Worm (Caenorhabditis elegans) whole organism, early embryonic: ENCODE results near the gene W05H7.1.

ENCODE experiments used
- B0310.2 ChIP-seq: sonication (generic microtip); optimal IDR thresholded peaks from 2 replicates; lab custom pipeline; 2016; ENCODE audit warnings: mild to moderate bottlenecking, missing genetic modification characterization, missing compliant biosample characterization
- F13C5.2 ChIP-seq: sonication (generic microtip); optimal IDR thresholded peaks from 2 replicates; lab custom pipeline; 2017; ENCODE audit warnings: mild to moderate bottlenecking, missing genetic modification characterization, inconsistent platforms, missing compliant biosample characterization
- aly-1 ChIP-seq: sonication (generic microtip); optimal IDR thresholded peaks from 2 replicates; lab custom pipeline; 2016; ENCODE audit warnings: missing genetic modification characterization, missing compliant biosample characterization
- ama-1 ChIP-seq: fragments of 150-350 bp; optimal IDR thresholded peaks from 2 replicates; lab custom pipeline; 2014
- ceh-13 ChIP-seq: fragments of 200-800 bp; sonication (Bioruptor generic); optimal IDR thresholded peaks from 2 replicates; lab custom pipeline; 2018; ENCODE audit warnings: mild to moderate bottlenecking, missing genetic modification characterization, missing compliant biosample characterization
- ceh-36 ChIP-seq: sonication (generic microtip); optimal IDR thresholded peaks from 2 replicates; lab custom pipeline; 2016; ENCODE audit warnings: missing genetic modification characterization, inconsistent platforms, missing compliant biosample characterization
- ets-7 ChIP-seq: sonication (generic microtip); optimal IDR thresholded peaks from 2 replicates; lab custom pipeline; 2016; ENCODE audit warnings: missing genotype, missing genetic modification characterization, missing compliant biosample characterization
- flt-1 ChIP-seq: fragments of 200-800 bp; sonication (Bioruptor generic); IDR thresholded peaks from 2 replicates; pipeline ENCODE4 v1.3.6; 2022; ENCODE audit warnings: missing genetic modification characterization, missing compliant biosample characterization
- hmbx-1 ChIP-seq: sonication (generic microtip); optimal IDR thresholded peaks from 2 replicates; lab custom pipeline; 2016; ENCODE audit warnings: mild to moderate bottlenecking, missing genetic modification characterization, missing compliant biosample characterization
- hmg-4 ChIP-seq: fragments of 200-800 bp; sonication (Bioruptor generic); optimal IDR thresholded peaks from 2 replicates; lab custom pipeline; 2018; ENCODE audit warnings: mild to moderate bottlenecking, missing genetic modification characterization, missing compliant biosample characterization
- hnd-1 ChIP-seq: sonication (generic microtip); optimal IDR thresholded peaks from 2 replicates; lab custom pipeline; 2016; ENCODE audit warnings: missing genetic modification characterization, missing compliant biosample characterization
- pes-1 ChIP-seq: fragments of 200-800 bp; sonication (Bioruptor generic); IDR thresholded peaks from 2 replicates; pipeline ENCODE4 v1.3.6; 2022; ENCODE audit warnings: missing genetic modification reagents, missing genetic modification characterization, missing compliant biosample characterization
- scrt-1 ChIP-seq: fragments of 200-800 bp; sonication (Bioruptor generic); IDR thresholded peaks from 2 replicates; pipeline ENCODE4 v1.3.6; 2022; ENCODE audit warnings: missing genetic modification characterization, missing compliant biosample characterization
- sea-1 ChIP-seq: fragments of 200-800 bp; sonication (Bioruptor generic); conservative IDR thresholded peaks from 2 replicates; pipeline ENCODE4 v1.3.6; 2022; ENCODE audit warnings: missing genetic modification characterization, missing compliant biosample characterization
- tbx-11 ChIP-seq: fragments of 200-800 bp; sonication (Bioruptor generic); IDR thresholded peaks from 2 replicates; pipeline ENCODE4 v1.3.6; 2022; ENCODE audit warnings: missing genetic modification characterization, missing compliant biosample characterization
- tbx-37 ChIP-seq: fragments of 200-800 bp; sonication (Bioruptor generic); conservative IDR thresholded peaks from 2 replicates; pipeline ENCODE4 v1.3.6; 2022; ENCODE audit warnings: missing genetic modification reagents, missing genetic modification characterization, missing compliant biosample characterization
- tra-4 ChIP-seq: sonication (generic microtip); optimal IDR thresholded peaks from 2 replicates; lab custom pipeline; 2017; ENCODE audit warnings: missing genetic modification characterization, missing compliant biosample characterization

W05H7.1 gene

ce11 chrX:1441602-1442183 is 8.9 kb upstream of the W05H7.1 start:
- TF ChIP-seq tbx-37 (GFP tag; lab: Robert Waterston, UW) (no peak), hmbx-1 (no peak), hmg-4 (GFP tag; lab: Kevin White, UChicago) (no peak), aly-1 (tag; lab: Kevin White, UChicago) (no peak), sea-1 (GFP tag; lab: Robert Waterston, UW) (no peak), scrt-1 (no peak), F13C5.2 (tag; lab: Kevin White, UChicago) (no peak), ets-7 (tag; lab: Kevin White, UChicago) (no peak), flt-1 (GFP tag; lab: Robert Waterston, UW) (no peak), ceh-13 (no peak), tra-4 (no peak), hnd-1 (tag; lab: Kevin White, UChicago) (no peak), tbx-11 (GFP tag; lab: Robert Waterston, UW) (no peak), ama-1 (lab: Kevin White, UChicago) (no peak), pes-1 (no peak), ceh-36 (tag; lab: Kevin White, UChicago) (no peak)

ce11 chrX:1443556-1444243 is 6.9 kb upstream of the W05H7.1 start:
- TF ChIP-seq F13C5.2 (tag; lab: Kevin White, UChicago) (peak; percentile 1), hmg-4 (GFP tag; lab: Kevin White, UChicago) (no peak)

ce11 chrX:1445696-1446095 is 4.9 kb upstream of the W05H7.1 start:
- no peak for TF ChIP-seq B0310.2 (tag; lab: Kevin White, UChicago)
- TF ChIP-seq ets-7 (tag; lab: Kevin White, UChicago): no peak
- no peak for TF ChIP-seq hmg-4 (GFP tag; lab: Kevin White, UChicago)
- TF ChIP-seq pes-1: no peak
- no peak for TF ChIP-seq ceh-13
- TF ChIP-seq flt-1 (GFP tag; lab: Robert Waterston, UW): no peak

- no peak for TF ChIP-seq ceh-36 (tag; lab: Kevin White, UChicago)
- peak; percentile 75 for TF ChIP-seq hmg-4 (GFP tag; lab: Kevin White, UChicago)
- no peak for TF ChIP-seq hmbx-1
- peak; percentile 70 for TF ChIP-seq F13C5.2 (tag; lab: Kevin White, UChicago)
- TF ChIP-seq sea-1 (GFP tag; lab: Robert Waterston, UW): no peak
- TF ChIP-seq aly-1 (tag; lab: Kevin White, UChicago): peak; percentile 63
Observed at ce11 chrX:1446593-1447141, 3.9 kb upstream of the W05H7.1 start, which contains the start of gene zfp-3. Gene zfp-3 (minus strand): TSS chrX:1446643.

- TF ChIP-seq hnd-1 (tag; lab: Kevin White, UChicago): no peak
- no peak for TF ChIP-seq tbx-37 (GFP tag; lab: Robert Waterston, UW)
- TF ChIP-seq pes-1: no peak
- no peak for TF ChIP-seq ceh-36 (tag; lab: Kevin White, UChicago)
- no peak for TF ChIP-seq F13C5.2 (tag; lab: Kevin White, UChicago)
- TF ChIP-seq tra-4: no peak
- TF ChIP-seq B0310.2 (tag; lab: Kevin White, UChicago): no peak
- TF ChIP-seq sea-1 (GFP tag; lab: Robert Waterston, UW): no peak
- TF ChIP-seq aly-1 (tag; lab: Kevin White, UChicago): no peak
Observed at ce11 chrX:1451240-1451639, 672 bp downstream of the W05H7.1 start.

- TF ChIP-seq tra-4: no peak
- no peak for TF ChIP-seq sea-1 (GFP tag; lab: Robert Waterston, UW)
- no peak for TF ChIP-seq scrt-1
- TF ChIP-seq tbx-11 (GFP tag; lab: Robert Waterston, UW): no peak
- no peak for TF ChIP-seq ceh-36 (tag; lab: Kevin White, UChicago)
- TF ChIP-seq flt-1 (GFP tag; lab: Robert Waterston, UW): no peak
- TF ChIP-seq hmg-4 (GFP tag; lab: Kevin White, UChicago): no peak
- no peak for TF ChIP-seq ets-7 (tag; lab: Kevin White, UChicago)
- no peak for TF ChIP-seq F13C5.2 (tag; lab: Kevin White, UChicago)
- TF ChIP-seq pes-1: no peak
- no peak for TF ChIP-seq hnd-1 (tag; lab: Kevin White, UChicago)
- TF ChIP-seq ceh-13: no peak
- no peak for TF ChIP-seq hmbx-1
- TF ChIP-seq tbx-37 (GFP tag; lab: Robert Waterston, UW): no peak
- no peak for TF ChIP-seq B0310.2 (tag; lab: Kevin White, UChicago)
- TF ChIP-seq aly-1 (tag; lab: Kevin White, UChicago): no peak
Observed at ce11 chrX:1451816-1452602, 1.4 kb downstream of the W05H7.1 start.

- TF ChIP-seq B0310.2 (tag; lab: Kevin White, UChicago) (no peak), ceh-36 (tag; lab: Kevin White, UChicago) (no peak), pes-1 (no peak), tra-4 (no peak)
Observed at ce11 chrX:1453770-1454169, 3.2 kb downstream of the W05H7.1 start, which contains the start of gene cebp-1. Gene cebp-1 (minus strand): TSS chrX:1453868.
